Fruit fly (Drosophila melanogaster): Measurements from ENCODE around the gene GIIIspla2.

- TF ChIP-seq Myc (optimal IDR thresholded peaks at IDR 0.05), result no peak
- no peak for TF ChIP-seq insv (optimal IDR thresholded peaks at IDR 0.05)
- no peak for TF ChIP-seq ttk (optimal IDR thresholded peaks at IDR 0.05)
- no peak for TF ChIP-seq psq (optimal IDR thresholded peaks at IDR 0.05)
Observed at dm6 chrX:8198935-8199580, 41.6 kb downstream of the GIIIspla2 start.
